Worm (Caenorhabditis elegans) whole organism, young adult: ENCODE data around the gene his-6.

Source experiments
- Y67H2A.10 ChIP-seq: fragments of 200-800 bp; sonication (Bioruptor generic); conservative IDR thresholded peaks from 2 replicates; pipeline ENCODE4 v1.3.6; 2022; ENCODE audit warnings: missing genetic modification reagents, missing genetic modification characterization, missing compliant biosample characterization
- egl-18 ChIP-seq: fragments of 200-800 bp; sonication (Bioruptor generic); IDR thresholded peaks from 2 replicates; pipeline ENCODE4 v1.3.6; 2022; ENCODE audit warnings: missing genetic modification reagents, missing genetic modification characterization, missing compliant biosample characterization
- ets-4 ChIP-seq: fragments of 200-800 bp; sonication (Bioruptor generic); optimal IDR thresholded peaks from 2 replicates; lab custom pipeline; 2018; ENCODE audit warnings: mild to moderate bottlenecking, missing genetic modification characterization, missing compliant biosample characterization
- madf-8 ChIP-seq: fragments of 200-800 bp; sonication (Bioruptor generic); conservative IDR thresholded peaks from 2 replicates; pipeline ENCODE4 v1.3.6; 2022; ENCODE audit warnings: missing genetic modification reagents, missing genetic modification characterization, missing compliant biosample characterization
- nhr-120 ChIP-seq: fragments of 200-800 bp; sonication (Bioruptor generic); IDR thresholded peaks from 2 replicates; pipeline ENCODE4 v1.3.6; 2022; ENCODE audit warnings: missing genetic modification characterization, missing compliant biosample characterization
- somi-1 ChIP-seq: fragments of 200-800 bp; sonication (Bioruptor generic); optimal IDR thresholded peaks from 2 replicates; lab custom pipeline; 2018; ENCODE audit warnings: mild to moderate bottlenecking, missing genetic modification characterization, missing compliant biosample characterization
- unc-62 ChIP-seq: fragments of 150-350 bp; optimal IDR thresholded peaks from 2 replicates; lab custom pipeline; 2014; ENCODE audit warnings: missing biosample characterization, missing genetic modification reagents, missing genetic modification characterization
- xnd-1 ChIP-seq: sonication (generic microtip); optimal IDR thresholded peaks from 2 replicates; lab custom pipeline; 2016; ENCODE audit warnings: missing genotype, missing genetic modification reagents, missing genetic modification characterization, missing compliant biosample characterization
- ztf-25 ChIP-seq: fragments of 200-800 bp; sonication (Bioruptor generic); IDR thresholded peaks from 2 replicates; pipeline ENCODE4 v1.3.6; 2022; ENCODE audit warnings: missing genetic modification reagents, missing genetic modification characterization, missing compliant biosample characterization

- TF ChIP-seq unc-62 (GFP tag; lab: Kevin White, UChicago) (no peak), ztf-25 (GFP tag; lab: Robert Waterston, UW) (no peak), somi-1 (GFP tag; lab: Kevin White, UChicago) (no peak), xnd-1 (tag; lab: Kevin White, UChicago) (peak; percentile 18), Y67H2A.10 (GFP tag; lab: Robert Waterston, UW) (no peak), ets-4 (GFP tag; lab: Kevin White, UChicago) (no peak), madf-8 (no peak), nhr-120 (no peak), egl-18 (no peak)
These were observed 16.5 kb downstream of the his-6 start for ce11 chrV:8518283-8518682.
